Worm (Caenorhabditis elegans) whole organism, late embryonic: ENCODE data around the gene F07C4.11.

Source experiments
- C08G9.2 ChIP-seq: sonication (generic microtip); optimal IDR thresholded peaks from 2 replicates; lab custom pipeline; 2016; ENCODE audit warnings: mild to moderate bottlenecking, missing genetic modification characterization, moderate library complexity, missing compliant biosample characterization
- F13H6.1 ChIP-seq: sonication (generic microtip); optimal IDR thresholded peaks from 2 replicates; lab custom pipeline; 2016; ENCODE audit warnings: missing genetic modification characterization, missing compliant biosample characterization
- K09A11.1 ChIP-seq: sonication (generic microtip); optimal IDR thresholded peaks from 2 replicates; lab custom pipeline; 2017; ENCODE audit warnings: antibody characterized with exemption, mild to moderate bottlenecking, missing genetic modification characterization, missing compliant biosample characterization; ENCODE audit not compliant: insufficient read depth
- ama-1 ChIP-seq: fragments of 150-350 bp; optimal IDR thresholded peaks from 2 replicates; lab custom pipeline; 2014
- ceh-14 ChIP-seq: sonication (generic microtip); optimal IDR thresholded peaks from 2 replicates; lab custom pipeline; 2016; ENCODE audit warnings: missing genotype, missing genetic modification characterization, missing compliant biosample characterization
- ceh-18 ChIP-seq: sonication (generic microtip); optimal IDR thresholded peaks from 2 replicates; lab custom pipeline; 2016; ENCODE audit warnings: missing genetic modification characterization, missing compliant biosample characterization
- ceh-19 ChIP-seq: fragments of 200-800 bp; sonication (Bioruptor generic); optimal IDR thresholded peaks from 2 replicates; lab custom pipeline; 2018; ENCODE audit warnings: mild to moderate bottlenecking, missing genetic modification characterization, missing compliant biosample characterization
- ceh-22 ChIP-seq: sonication (generic microtip); optimal IDR thresholded peaks from 2 replicates; lab custom pipeline; 2017; ENCODE audit warnings: missing biosample characterization, missing genetic modification characterization
- ceh-30 ChIP-seq: fragments of 150-350 bp; optimal IDR thresholded peaks from 2 replicates; lab custom pipeline; 2014; ENCODE audit warnings: missing biosample characterization, missing genetic modification characterization
- ceh-34 ChIP-seq: sonication (generic microtip); optimal IDR thresholded peaks from 2 replicates; lab custom pipeline; 2016; ENCODE audit warnings: mild to moderate bottlenecking, missing genetic modification characterization, missing compliant biosample characterization
- ceh-45 ChIP-seq: fragments of 200-800 bp; sonication (Bioruptor generic); IDR thresholded peaks from 2 replicates; pipeline ENCODE4 v1.3.6; 2022; ENCODE audit warnings: missing genetic modification reagents, missing genetic modification characterization, missing compliant biosample characterization
- che-1 ChIP-seq: sonication (generic microtip); optimal IDR thresholded peaks from 2 replicates; lab custom pipeline; 2016; ENCODE audit warnings: mild to moderate bottlenecking, missing genetic modification characterization, missing compliant biosample characterization
- dmd-4 ChIP-seq: sonication (generic microtip); optimal IDR thresholded peaks from 2 replicates; lab custom pipeline; 2016; ENCODE audit warnings: borderline replicate concordance, missing genetic modification characterization, missing compliant biosample characterization
- elt-2 ChIP-seq: sonication (generic microtip); optimal IDR thresholded peaks from 2 replicates; lab custom pipeline; 2016; ENCODE audit warnings: missing genetic modification reagents, missing genetic modification characterization, missing compliant biosample characterization
- elt-4 ChIP-seq: sonication (generic microtip); optimal IDR thresholded peaks from 2 replicates; lab custom pipeline; 2016; ENCODE audit warnings: missing genetic modification characterization, missing compliant biosample characterization
- eyg-1 ChIP-seq: sonication (generic microtip); optimal IDR thresholded peaks from 2 replicates; lab custom pipeline; 2016; ENCODE audit warnings: missing genotype, missing genetic modification characterization, missing compliant biosample characterization
- fax-1 ChIP-seq: sonication (generic microtip); optimal IDR thresholded peaks from 2 replicates; lab custom pipeline; 2016; ENCODE audit warnings: missing genotype, missing genetic modification characterization, missing compliant biosample characterization
- fkh-10 ChIP-seq: fragments of 150-350 bp; optimal IDR thresholded peaks from 2 replicates; lab custom pipeline; 2014; ENCODE audit warnings: missing biosample characterization, missing genetic modification reagents, missing genetic modification characterization
- fkh-6 ChIP-seq: sonication (generic microtip); optimal IDR thresholded peaks from 2 replicates; lab custom pipeline; 2016; ENCODE audit warnings: missing genetic modification characterization, missing compliant biosample characterization
- hlh-13 ChIP-seq: fragments of 200-800 bp; sonication (Bioruptor generic); optimal IDR thresholded peaks from 2 replicates; lab custom pipeline; 2018; ENCODE audit warnings: mild to moderate bottlenecking, missing genetic modification characterization, missing compliant biosample characterization
- hlh-15 ChIP-seq: sonication (generic microtip); optimal IDR thresholded peaks from 2 replicates; lab custom pipeline; 2016; ENCODE audit warnings: missing genetic modification characterization, missing compliant biosample characterization
- hlh-30 ChIP-seq: sonication (generic microtip); optimal IDR thresholded peaks from 2 replicates; lab custom pipeline; 2017; ENCODE audit warnings: antibody characterized with exemption, missing genetic modification characterization, missing compliant biosample characterization; ENCODE audit not compliant: insufficient read depth
- hlh-8 ChIP-seq: sonication (generic microtip); optimal IDR thresholded peaks from 2 replicates; lab custom pipeline; 2016; ENCODE audit warnings: missing genotype, missing genetic modification characterization, missing compliant biosample characterization
- lim-6 ChIP-seq: sonication (generic microtip); optimal IDR thresholded peaks from 2 replicates; lab custom pipeline; 2016; ENCODE audit warnings: missing genetic modification characterization, missing compliant biosample characterization
- nhr-11 ChIP-seq: fragments of 150-350 bp; optimal IDR thresholded peaks from 2 replicates; lab custom pipeline; 2014; ENCODE audit warnings: missing biosample characterization, missing genetic modification characterization
- npax-4 ChIP-seq: sonication (generic microtip); optimal IDR thresholded peaks from 2 replicates; lab custom pipeline; 2016; ENCODE audit warnings: missing genetic modification characterization, missing compliant biosample characterization
- pag-3 ChIP-seq: sonication (generic microtip); optimal IDR thresholded peaks from 2 replicates; lab custom pipeline; 2016; ENCODE audit warnings: missing compliant biosample characterization, missing genetic modification characterization, borderline replicate concordance
- pqm-1 ChIP-seq: sonication (generic microtip); optimal IDR thresholded peaks from 2 replicates; lab custom pipeline; 2016; ENCODE audit warnings: missing genetic modification characterization, missing compliant biosample characterization
- ref-2 ChIP-seq: sonication (generic microtip); optimal IDR thresholded peaks from 2 replicates; lab custom pipeline; 2016; ENCODE audit warnings: missing genetic modification characterization, missing compliant biosample characterization
- rnt-1 ChIP-seq: sonication (generic microtip); optimal IDR thresholded peaks from 2 replicates; lab custom pipeline; 2016; ENCODE audit warnings: missing genetic modification characterization, missing compliant biosample characterization
- sox-2 ChIP-seq: fragments of 200-800 bp; sonication (Bioruptor generic); IDR thresholded peaks from 2 replicates; pipeline ENCODE4 v1.3.6; 2022; ENCODE audit warnings: missing genetic modification reagents, missing genetic modification characterization, missing compliant biosample characterization
- sox-4 ChIP-seq: sonication (generic microtip); optimal IDR thresholded peaks from 2 replicates; lab custom pipeline; 2017; ENCODE audit warnings: mild to moderate bottlenecking, missing genetic modification characterization, inconsistent platforms, missing compliant biosample characterization
- syd-9 ChIP-seq: sonication (generic microtip); optimal IDR thresholded peaks from 2 replicates; lab custom pipeline; 2016; ENCODE audit warnings: mild to moderate bottlenecking, missing genetic modification characterization, moderate library complexity, missing compliant biosample characterization
- tbx-2 ChIP-seq: sonication (generic microtip); optimal IDR thresholded peaks from 2 replicates; lab custom pipeline; 2016; ENCODE audit warnings: missing genetic modification characterization, missing compliant biosample characterization
- ttx-3 ChIP-seq: sonication (generic microtip); optimal IDR thresholded peaks from 2 replicates; lab custom pipeline; 2016; ENCODE audit warnings: missing genetic modification reagents, missing genetic modification characterization, missing compliant biosample characterization
- unc-55 ChIP-seq: sonication (generic microtip); optimal IDR thresholded peaks from 2 replicates; lab custom pipeline; 2017; ENCODE audit warnings: missing biosample characterization, missing genetic modification reagents, missing genetic modification characterization
- unc-86 ChIP-seq: sonication (generic microtip); optimal IDR thresholded peaks from 2 replicates; lab custom pipeline; 2016; ENCODE audit warnings: missing genetic modification characterization, missing compliant biosample characterization

The F07C4.11 gene

DNA sequence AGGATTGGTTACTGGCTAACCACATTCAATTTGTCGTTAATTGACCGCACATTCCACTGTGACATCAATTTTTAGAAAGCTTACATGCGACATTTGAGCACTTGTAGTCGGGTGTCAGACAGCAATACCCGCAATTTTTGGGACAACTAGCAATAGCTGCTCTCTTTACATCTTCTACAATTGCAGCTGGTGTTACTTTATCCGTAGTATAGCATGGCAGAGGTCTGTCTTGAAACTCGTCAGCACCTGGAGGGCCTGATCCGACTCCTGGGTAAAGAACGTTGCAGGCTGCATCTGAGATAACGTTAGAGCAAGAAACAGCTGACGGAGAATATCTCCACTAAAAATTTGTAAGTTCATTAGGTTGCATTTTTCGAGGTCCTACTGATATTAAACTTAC is 4.0 kb downstream of the F07C4.11 start:
- TF ChIP-seq elt-4 (tag; lab: Kevin White, UChicago) (no peak), hlh-13 (GFP tag; lab: Kevin White, UChicago) (no peak), ceh-14 (tag; lab: Kevin White, UChicago) (no peak)

ce11 chrV:7637801-7638200 is 5.5 kb downstream of the F07C4.11 start, which contains the start of gene clec-45:
Gene clec-45 (plus strand): TSS chrV:7638101.
- TF ChIP-seq eyg-1 (no peak), fkh-6 (tag; lab: Kevin White, UChicago) (no peak), che-1 (no peak), fkh-10 (no peak), dmd-4 (no peak), hlh-8 (tag; lab: Kevin White, UChicago) (no peak), ttx-3 (no peak), sox-2 (GFP tag; lab: Robert Waterston, UW) (no peak), hlh-30 (tag; lab: Kevin White, UChicago) (no peak), npax-4 (tag; lab: Kevin White, UChicago) (no peak), syd-9 (tag; lab: Kevin White, UChicago) (no peak), unc-86 (tag; lab: Kevin White, UChicago) (no peak), F13H6.1 (tag; lab: Kevin White, UChicago) (no peak), unc-55 (no peak), ceh-19 (GFP tag; lab: Kevin White, UChicago) (no peak), ceh-22 (tag; lab: Kevin White, UChicago) (no peak), hlh-15 (tag; lab: Kevin White, UChicago) (no peak), rnt-1 (tag; lab: Kevin White, UChicago) (no peak)

- no peak for TF ChIP-seq pag-3 (tag; lab: Kevin White, UChicago)
- no peak for TF ChIP-seq unc-55
- no peak for TF ChIP-seq rnt-1 (tag; lab: Kevin White, UChicago)
- no peak for TF ChIP-seq ttx-3
- no peak for TF ChIP-seq tbx-2
- no peak for TF ChIP-seq ceh-22 (tag; lab: Kevin White, UChicago)
- TF ChIP-seq elt-2 (tag; lab: Kevin White, UChicago): no peak
- TF ChIP-seq nhr-11 (tag; lab: Kevin White, UChicago): no peak
- no peak for TF ChIP-seq pqm-1 (tag; lab: Kevin White, UChicago)
- no peak for TF ChIP-seq che-1
- TF ChIP-seq ref-2: no peak
- no peak for TF ChIP-seq hlh-8 (tag; lab: Kevin White, UChicago)
- no peak for TF ChIP-seq fax-1 (tag; lab: Kevin White, UChicago)
- TF ChIP-seq ceh-45 (GFP tag; lab: Robert Waterston, UW): no peak
- no peak for TF ChIP-seq ceh-34
- no peak for TF ChIP-seq fkh-6 (tag; lab: Kevin White, UChicago)
These were observed 7.8 kb downstream of the F07C4.11 start, which contains the start of gene srd-29 for ce11 chrV:7635469-7635868. Gene srd-29 (plus strand): TSS chrV:7635769.

DNA sequence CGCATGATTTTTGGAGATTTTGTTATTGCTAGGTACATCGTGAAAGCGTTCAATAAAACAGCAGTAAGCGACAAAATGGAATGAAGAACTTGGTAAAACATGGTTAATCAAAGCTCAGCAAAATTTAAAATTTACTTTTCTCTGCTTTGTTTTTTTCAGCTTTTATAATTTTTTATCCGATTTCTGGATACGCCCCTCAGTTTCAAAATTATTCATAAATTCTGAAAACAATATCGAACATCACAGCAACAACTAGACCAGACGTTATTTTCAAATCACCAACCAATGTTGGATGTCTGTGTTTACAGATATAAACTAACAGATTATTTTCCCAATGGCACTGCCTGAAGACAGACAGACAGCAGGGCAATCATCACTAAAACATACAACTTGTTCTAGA is 8.7 kb downstream of the F07C4.11 start, which contains the start of gene srd-31:
Gene srd-31 (minus strand): TSS at position 101 of the 400 bp plus-strand sequence.
- TF ChIP-seq ama-1 (lab: Kevin White, UChicago) (no peak), hlh-30 (tag; lab: Kevin White, UChicago) (no peak), ceh-30 (tag; lab: Kevin White, UChicago) (no peak), sox-4 (tag; lab: Kevin White, UChicago) (no peak), hlh-8 (tag; lab: Kevin White, UChicago) (no peak), K09A11.1 (tag; lab: Kevin White, UChicago) (no peak), C08G9.2 (tag; lab: Kevin White, UChicago) (no peak), ceh-18 (tag; lab: Kevin White, UChicago) (no peak), tbx-2 (no peak), lim-6 (tag; lab: Kevin White, UChicago) (no peak)
- TF ChIP-seq, all 69 proteins: peak for 0
